Worm (Caenorhabditis elegans) whole organism, L3 larva: ENCODE measurements around the gene C17A2.7.

ENCODE experiments used
- R02D3.7 ChIP-seq: fragments of 150-350 bp; optimal IDR thresholded peaks from 2 replicates; lab custom pipeline; 2014; ENCODE audit warnings: missing biosample characterization, missing genetic modification characterization
- ama-1 ChIP-seq: fragments of 150-350 bp; optimal IDR thresholded peaks from 2 replicates; lab custom pipeline; 2018
- ceh-16 ChIP-seq: sonication (generic microtip); optimal IDR thresholded peaks from 2 replicates; lab custom pipeline; 2017; ENCODE audit warnings: missing biosample characterization, missing genetic modification characterization
- egl-27 ChIP-seq: sonication (generic microtip); optimal IDR thresholded peaks from 4 replicates; lab custom pipeline; 2017; ENCODE audit warnings: missing biosample characterization, missing genetic modification reagents, missing genetic modification characterization
- fkh-10 ChIP-seq: sonication (generic microtip); optimal IDR thresholded peaks from 2 replicates; lab custom pipeline; 2017; ENCODE audit warnings: missing biosample characterization, missing genetic modification reagents, missing genetic modification characterization
- nhr-237 ChIP-seq: fragments of 150-350 bp; optimal IDR thresholded peaks from 2 replicates; lab custom pipeline; 2014; ENCODE audit warnings: missing biosample characterization, missing genetic modification characterization
- nhr-25 ChIP-seq: sonication (generic microtip); optimal IDR thresholded peaks from 2 replicates; lab custom pipeline; 2017; ENCODE audit warnings: missing biosample characterization, missing genetic modification characterization
- nhr-28 ChIP-seq: fragments of 150-350 bp; optimal IDR thresholded peaks from 2 replicates; lab custom pipeline; 2014; ENCODE audit warnings: missing biosample characterization, missing genetic modification characterization
- sea-2 ChIP-seq: fragments of 150-350 bp; sonication (generic microtip); optimal IDR thresholded peaks from 4 replicates; lab custom pipeline; 2014; ENCODE audit warnings: missing biosample characterization, missing genetic modification reagents, missing genetic modification characterization
- snpc-4 ChIP-seq: fragments of 150-350 bp; optimal IDR thresholded peaks from 2 replicates; lab custom pipeline; 2014; ENCODE audit warnings: missing biosample characterization, missing genetic modification characterization
- tbx-2 ChIP-seq: sonication (generic microtip); optimal IDR thresholded peaks from 2 replicates; lab custom pipeline; 2016; ENCODE audit warnings: mild to moderate bottlenecking, missing genetic modification characterization, missing compliant biosample characterization
- ztf-11 ChIP-seq: fragments of 150-350 bp; optimal IDR thresholded peaks from 2 replicates; lab custom pipeline; 2014; ENCODE audit warnings: missing biosample characterization, missing genetic modification characterization

ce11 chrII:3877127-3877526 is 33.9 kb upstream of the C17A2.7 start, which contains the start of gene nep-3:
- TF ChIP-seq nhr-28 (tag; lab: Kevin White, UChicago) (no peak), ama-1 (no peak), ceh-16 (tag; lab: Kevin White, UChicago) (no peak), sea-2 (no peak), R02D3.7 (no peak), ztf-11 (no peak), fkh-10 (GFP tag; lab: Kevin White, UChicago) (no peak), snpc-4 (tag; lab: Kevin White, UChicago) (no peak), egl-27 (tag; lab: Kevin White, UChicago) (no peak), nhr-25 (tag; lab: Kevin White, UChicago) (no peak), tbx-2 (tag; lab: Kevin White, UChicago) (no peak), nhr-237 (tag; lab: Kevin White, UChicago) (no peak)
